Worm (Caenorhabditis elegans) whole organism, L1 larva: Measurements from ENCODE around the gene F41B5.12.

Experiments used
- aly-2 ChIP-seq: fragments of 150-350 bp; optimal IDR thresholded peaks from 2 replicates; lab custom pipeline; 2014; ENCODE audit warnings: missing biosample characterization, missing genetic modification characterization
- ceh-88 ChIP-seq: fragments of 200-800 bp; sonication (Bioruptor generic); IDR thresholded peaks from 2 replicates; pipeline ENCODE4 v1.3.6; 2022; ENCODE audit warnings: missing genetic modification characterization, missing compliant biosample characterization
- irx-1 ChIP-seq: sonication (generic microtip); optimal IDR thresholded peaks from 2 replicates; lab custom pipeline; 2016; ENCODE audit warnings: missing genetic modification characterization, missing compliant biosample characterization
- lsy-2 ChIP-seq, 2 experiments: fragments of 150-350 bp; optimal IDR thresholded peaks; 2 replicates each; lab custom pipeline; 2014; ENCODE audit warnings: missing biosample characterization in 2 of 2, missing genetic modification characterization in 2 of 2
- nhr-28 ChIP-seq: fragments of 150-350 bp; optimal IDR thresholded peaks from 2 replicates; lab custom pipeline; 2014; ENCODE audit warnings: missing biosample characterization, missing genetic modification characterization

DNA sequence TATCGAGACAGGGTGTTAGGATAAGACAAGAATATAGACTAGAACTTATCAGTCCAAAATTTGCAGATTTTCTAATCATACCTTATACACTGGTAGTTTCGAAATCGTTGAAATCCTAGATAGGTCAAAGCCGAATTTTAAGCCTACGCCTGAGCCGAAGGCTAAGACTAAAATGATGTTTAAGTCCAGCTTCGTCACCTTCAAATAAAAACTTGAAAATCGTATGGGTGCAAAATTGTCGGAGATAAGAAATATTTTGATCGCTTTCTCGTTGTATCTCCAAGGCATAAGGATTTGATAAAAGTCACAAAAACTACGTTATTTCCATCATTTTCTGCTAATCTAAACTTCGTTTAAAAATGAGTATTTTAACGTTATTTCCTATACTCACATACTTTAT is at the start of gene F41B5.12:
- TF ChIP-seq aly-2 (tag; lab: Kevin White, UChicago) (no peak), ceh-88 (GFP tag; lab: Robert Waterston, UW) (no peak), nhr-28 (tag; lab: Kevin White, UChicago) (no peak), lsy-2 (tag; optimal IDR thresholded peaks at IDR 0.05; lab: Kevin White, UChicago) (no peak), irx-1 (tag; lab: Kevin White, UChicago) (no peak)
